Worm (Caenorhabditis elegans): Measurements from ENCODE around the gene irld-7.

Gene irld-7

ce11 chrIV:6577914-6578313 lies 12.2 kb upstream of the irld-7 start, which contains the start of gene C43G2.3:
Gene C43G2.3 (plus strand): TSS chrIV:6578214.
- TF ChIP-seq elt-1 (tag; optimal IDR thresholded peaks at IDR 0.05; ENCODE audit: borderline replicate concordance, insufficient read depth) (no peak), nhr-2 (tag; optimal IDR thresholded peaks at IDR 0.05) (no peak), mep-1 (tag; optimal IDR thresholded peaks at IDR 0.05) (no peak), lin-13 (tag; optimal IDR thresholded peaks at IDR 0.05) (no peak), nhr-12 (tag; optimal IDR thresholded peaks at IDR 0.05) (no peak), bed-3 (GFP tag; optimal IDR thresholded peaks at IDR 0.05) (no peak), sptf-1 (tag; optimal IDR thresholded peaks at IDR 0.05) (no peak), mab-5 (tag; optimal IDR thresholded peaks at IDR 0.05) (no peak), unc-120 (tag; optimal IDR thresholded peaks at IDR 0.05; ENCODE audit: poor library complexity, severe bottlenecking) (no peak), mls-2 (tag; optimal IDR thresholded peaks at IDR 0.05) (no peak), ham-2 (GFP tag; optimal IDR thresholded peaks at IDR 0.05) (no peak), sem-2 (GFP tag; optimal IDR thresholded peaks at IDR 0.05) (no peak)

- TF ChIP-seq tbx-8 (GFP tag; optimal IDR thresholded peaks at IDR 0.05) (no peak), ham-2 (GFP tag; optimal IDR thresholded peaks at IDR 0.05) (no peak), nhr-28 (tag; optimal IDR thresholded peaks at IDR 0.05) (no peak), nhr-2 (tag; optimal IDR thresholded peaks at IDR 0.05) (no peak), lin-32 (GFP tag; optimal IDR thresholded peaks at IDR 0.05) (no peak), M03D4.4 (tag; optimal IDR thresholded peaks at IDR 0.05) (no peak), cnd-1 (tag; optimal IDR thresholded peaks at IDR 0.05) (no peak), hlh-1 (tag; optimal IDR thresholded peaks at IDR 0.05) (no peak), mep-1 (tag; optimal IDR thresholded peaks at IDR 0.05) (no peak), elt-1 (tag; optimal IDR thresholded peaks at IDR 0.05; ENCODE audit: borderline replicate concordance, insufficient read depth) (no peak)
Measured at ce11 chrIV:6581658-6582057, 8.5 kb upstream of the irld-7 start.

DNA sequence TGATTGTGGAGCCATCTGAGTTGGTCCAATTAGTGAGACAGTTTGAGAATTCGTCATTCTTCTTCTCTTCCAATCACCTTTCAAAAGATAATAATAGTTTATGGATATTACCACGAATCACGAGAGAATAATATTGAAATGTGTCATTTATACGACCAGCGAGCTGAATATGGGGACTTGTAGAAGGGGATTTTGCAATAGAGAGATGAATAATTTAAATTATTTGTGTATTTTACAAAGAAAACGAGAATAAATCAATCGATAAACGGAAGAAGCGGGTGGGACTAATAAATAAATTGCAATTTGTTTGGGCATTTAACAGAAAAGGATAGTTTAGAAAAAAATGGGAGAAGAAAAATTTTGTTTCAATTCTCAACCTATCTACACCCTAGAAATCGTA lies 7.6 kb upstream of the irld-7 start, which contains the start of gene odr-8:
TSS of gene odr-8 (minus strand) at position 101 of the 400 bp plus-strand sequence.
- TF ChIP-seq ztf-11 (tag; optimal IDR thresholded peaks at IDR 0.05): no peak
- no peak for TF ChIP-seq ceh-43 (GFP tag; optimal IDR thresholded peaks at IDR 0.05)
- TF ChIP-seq sptf-1 (tag; optimal IDR thresholded peaks at IDR 0.05): no peak
- TF ChIP-seq flh-1 (GFP tag; optimal IDR thresholded peaks at IDR 0.05): no peak
- TF ChIP-seq lin-13 (tag; optimal IDR thresholded peaks at IDR 0.05): no peak
- TF ChIP-seq ham-2 (GFP tag; optimal IDR thresholded peaks at IDR 0.05): no peak
- TF ChIP-seq sem-2 (GFP tag; optimal IDR thresholded peaks at IDR 0.05): no peak
- no peak for TF ChIP-seq zip-8 (tag; optimal IDR thresholded peaks at IDR 0.05)
- TF ChIP-seq blmp-1 (tag; optimal IDR thresholded peaks at IDR 0.05): no peak
- no peak for TF ChIP-seq snpc-4 (tag; optimal IDR thresholded peaks at IDR 0.05)
- no peak for TF ChIP-seq nhr-28 (tag; optimal IDR thresholded peaks at IDR 0.05)
- no peak for TF ChIP-seq cnd-1 (tag; optimal IDR thresholded peaks at IDR 0.05)
- no peak for TF ChIP-seq nhr-2 (tag; optimal IDR thresholded peaks at IDR 0.05)
- TF ChIP-seq bed-3 (GFP tag; optimal IDR thresholded peaks at IDR 0.05): no peak
- no peak for TF ChIP-seq nhr-237 (tag; optimal IDR thresholded peaks at IDR 0.05)
- TF ChIP-seq hlh-1 (tag; optimal IDR thresholded peaks at IDR 0.05): no peak
- no peak for TF ChIP-seq mab-5 (tag; optimal IDR thresholded peaks at IDR 0.05)
- TF ChIP-seq ceh-83 (GFP tag; optimal IDR thresholded peaks at IDR 0.05): no peak

DNA sequence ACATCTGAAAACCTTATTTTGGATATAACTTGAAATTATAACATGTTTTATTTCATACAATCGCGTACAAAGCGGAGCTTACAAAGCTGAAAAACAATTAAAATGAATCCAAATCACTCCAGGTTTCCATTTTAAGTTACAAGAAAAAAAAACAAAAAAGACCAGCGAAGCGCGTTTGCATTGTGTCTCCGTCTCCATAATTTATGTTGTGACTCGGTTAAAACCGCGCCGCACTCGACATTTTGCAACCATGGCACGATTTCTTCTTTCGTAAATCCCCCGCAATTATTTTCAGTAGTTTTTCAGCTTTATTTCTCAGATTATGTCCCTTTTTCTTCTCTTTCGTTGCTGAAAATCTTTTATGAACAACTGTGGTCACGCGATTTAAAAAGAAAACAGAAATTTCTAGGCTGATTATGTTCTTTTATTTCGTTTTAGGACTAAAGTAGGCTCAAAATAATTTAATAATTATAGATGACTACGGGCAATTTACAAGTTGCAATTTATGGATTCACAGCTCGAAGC lies 4.7 kb upstream of the irld-7 start, which contains the start of the genes F38A5.2 and dnj-11:
TSS of gene F38A5.2 (minus strand) at position 4 of the 525 bp plus-strand sequence.
TSS of gene dnj-11 (plus strand) at position 475 of the 525 bp plus-strand sequence.
- TF ChIP-seq mep-1 (tag; optimal IDR thresholded peaks at IDR 0.05): peak; percentile 95
- peak; percentile 78 for TF ChIP-seq lsy-2 (tag; optimal IDR thresholded peaks at IDR 0.05)
- no peak for TF ChIP-seq mls-2 (tag; optimal IDR thresholded peaks at IDR 0.05)
- TF ChIP-seq pha-4 (tag; optimal IDR thresholded peaks at IDR 0.05): peak; percentile 64
- peak; percentile 75 for TF ChIP-seq ces-1 (GFP tag; optimal IDR thresholded peaks at IDR 0.05)
- peak; percentile 78 for TF ChIP-seq nhr-237 (tag; optimal IDR thresholded peaks at IDR 0.05)
- TF ChIP-seq hlh-1 (tag; optimal IDR thresholded peaks at IDR 0.05): peak; percentile 25
- no peak for TF ChIP-seq unc-62 (GFP tag; optimal IDR thresholded peaks at IDR 0.05)
- TF ChIP-seq ceh-39 (tag; optimal IDR thresholded peaks at IDR 0.05): peak; percentile 73
- peak; percentile 55 for TF ChIP-seq unc-120 (tag; optimal IDR thresholded peaks at IDR 0.05; ENCODE audit: poor library complexity, severe bottlenecking)
- TF ChIP-seq lin-13 (tag; optimal IDR thresholded peaks at IDR 0.05): peak; percentile 68
- no peak for TF ChIP-seq elt-1 (tag; optimal IDR thresholded peaks at IDR 0.05; ENCODE audit: borderline replicate concordance, insufficient read depth)
